Fruit fly (Drosophila melanogaster): Measurements from ENCODE around the gene CHMP2B.

CHMP2B gene

DNA sequence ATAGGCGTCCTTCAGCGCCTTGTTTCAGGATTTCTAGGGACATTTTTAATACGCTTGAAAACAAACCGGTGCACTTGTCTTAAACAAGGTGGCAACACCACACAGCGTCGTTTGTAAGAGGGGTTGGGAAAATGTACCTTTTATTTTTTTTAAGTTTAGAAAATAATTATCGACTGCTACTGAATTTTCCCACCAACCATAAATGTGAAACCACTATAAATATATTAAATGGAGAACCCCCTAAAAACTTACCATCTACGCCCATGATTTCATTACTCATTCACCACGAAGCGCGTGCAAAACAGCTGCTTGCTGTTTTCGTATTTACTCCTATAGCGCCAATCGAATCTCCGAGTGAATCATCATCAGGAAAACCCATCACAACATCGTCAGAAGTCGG is at the start of gene CHMP2B, which contains the start of gene Tcs5 (continued):
- TF ChIP-seq CG30403 (GFP tag; optimal IDR thresholded peaks at IDR 0.05) = peak; percentile 100
- TF ChIP-seq CG31388 (GFP tag; optimal IDR thresholded peaks at IDR 0.05) = peak; percentile 99
- TF ChIP-seq kni (GFP tag; optimal IDR thresholded peaks at IDR 0.05) = peak; percentile 98
- TF ChIP-seq CG1024 (GFP tag; IDR thresholded peaks at IDR 0.05) = peak; percentile 99
- peak; percentile 100 for TF ChIP-seq Drgx (GFP tag; IDR thresholded peaks at IDR 0.05)
- peak; percentile 99 for TF ChIP-seq disco-r (GFP tag; optimal IDR thresholded peaks at IDR 0.05)
- TF ChIP-seq ftz-f1 (GFP tag; optimal IDR thresholded peaks at IDR 0.05) = peak; percentile 96
- peak; percentile 90 for TF ChIP-seq Deaf1 (tag; optimal IDR thresholded peaks at IDR 0.05)
- TF ChIP-seq CG9932 (GFP tag; IDR thresholded peaks at IDR 0.05) = peak; percentile 100
- TF ChIP-seq Max (GFP tag; optimal IDR thresholded peaks at IDR 0.05) = peak; percentile 100
- peak; percentile 80 for TF ChIP-seq Sry-β (GFP tag; optimal IDR thresholded peaks at IDR 0.05)
- TF ChIP-seq run (tag; optimal IDR thresholded peaks at IDR 0.05) = peak; percentile 98
- peak; percentile 99 for TF ChIP-seq org-1 (GFP tag; optimal IDR thresholded peaks at IDR 0.05)
- TF ChIP-seq Atf3 (GFP tag; optimal IDR thresholded peaks at IDR 0.05) = peak; percentile 100
- TF ChIP-seq CG10462 (GFP tag; optimal IDR thresholded peaks at IDR 0.05) = peak; percentile 100
- peak; percentile 100 for TF ChIP-seq chm (GFP tag; IDR thresholded peaks at IDR 0.05)
- TF ChIP-seq CG17802 (tag; optimal IDR thresholded peaks at IDR 0.05) = peak; percentile 96
- peak; percentile 99 for TF ChIP-seq CG11398 (GFP tag; optimal IDR thresholded peaks at IDR 0.05)
- peak; percentile 100 for TF ChIP-seq CG9215 (GFP tag; IDR thresholded peaks at IDR 0.05)
- peak; percentile 99 for TF ChIP-seq CG31441 (GFP tag; IDR thresholded peaks at IDR 0.05)
- peak; percentile 100 for TF ChIP-seq Mad (GFP tag; optimal IDR thresholded peaks at IDR 0.05)
- TF ChIP-seq CG15269 (tag; optimal IDR thresholded peaks at IDR 0.05) = peak; percentile 100
- TF ChIP-seq CG8924 (tag; optimal IDR thresholded peaks at IDR 0.05) = peak; percentile 99
- peak; percentile 99 for TF ChIP-seq pb (GFP tag; optimal IDR thresholded peaks at IDR 0.05)
- peak; percentile 97 for TF ChIP-seq Hey (tag; optimal IDR thresholded peaks at IDR 0.05)
- TF ChIP-seq klu (GFP tag; IDR thresholded peaks at IDR 0.05) = peak; percentile 100
- peak; percentile 100 for TF ChIP-seq Dip3 (GFP tag; optimal IDR thresholded peaks at IDR 0.05)
- TF ChIP-seq Doc2 (GFP tag; IDR thresholded peaks at IDR 0.05) = peak; percentile 100
- peak; percentile 100 for TF ChIP-seq Abd-B (GFP tag; optimal IDR thresholded peaks at IDR 0.05)
- TF ChIP-seq tna (GFP tag; IDR thresholded peaks at IDR 0.05; ENCODE audit: partially characterized antibody) = no peak
- peak; percentile 100 for TF ChIP-seq CG1602 (GFP tag; optimal IDR thresholded peaks at IDR 0.05)
- TF ChIP-seq CG12391 (tag; optimal IDR thresholded peaks at IDR 0.05) = peak; percentile 100
- TF ChIP-seq CG11456 (GFP tag; IDR thresholded peaks at IDR 0.05) = peak; percentile 100
- TF ChIP-seq Sin3A (optimal IDR thresholded peaks at IDR 0.05) = peak; percentile 66
- TF ChIP-seq CG3163 (GFP tag; optimal IDR thresholded peaks at IDR 0.05) = peak; percentile 95
- peak; percentile 99 for TF ChIP-seq btn (GFP tag; optimal IDR thresholded peaks at IDR 0.05)
- peak; percentile 99 for TF ChIP-seq CG12104 (GFP tag; optimal IDR thresholded peaks at IDR 0.05)
- TF ChIP-seq CG9876 (GFP tag; optimal IDR thresholded peaks at IDR 0.05) = peak; percentile 99
- no peak for TF ChIP-seq ato (GFP tag; IDR thresholded peaks at IDR 0.05; ENCODE audit: partially characterized antibody)
- TF ChIP-seq CG6854 (GFP tag; optimal IDR thresholded peaks at IDR 0.05) = peak; percentile 98
- peak; percentile 98 for TF ChIP-seq gro (GFP tag; optimal IDR thresholded peaks at IDR 0.05)
- TF ChIP-seq eyg (GFP tag; optimal IDR thresholded peaks at IDR 0.05) = peak; percentile 99
- peak; percentile 100 for TF ChIP-seq Chrac-16 (GFP tag; optimal IDR thresholded peaks at IDR 0.05)
- TF ChIP-seq CG11504 (tag; optimal IDR thresholded peaks at IDR 0.05) = peak; percentile 99
- peak; percentile 100 for TF ChIP-seq ttk (GFP tag; IDR thresholded peaks at IDR 0.05)
- peak; percentile 100 for TF ChIP-seq MBD-R2 (GFP tag; IDR thresholded peaks at IDR 0.05)
- TF ChIP-seq row (GFP tag; IDR thresholded peaks at IDR 0.05) = peak; percentile 100
- TF ChIP-seq slp2 (GFP tag; optimal IDR thresholded peaks at IDR 0.05) = peak; percentile 100
- TF ChIP-seq CG4820 (GFP tag; optimal IDR thresholded peaks at IDR 0.05) = peak; percentile 99
- peak; percentile 77 for TF ChIP-seq hkb (optimal IDR thresholded peaks at IDR 0.05)
- peak; percentile 100 for TF ChIP-seq hkb (GFP tag; IDR thresholded peaks at IDR 0.05)
- peak; percentile 100 for TF ChIP-seq dysf (GFP tag; IDR thresholded peaks at IDR 0.05)
- TF ChIP-seq sisA (GFP tag; IDR thresholded peaks at IDR 0.05) = peak; percentile 100

All from whole organism, embryonic.